Worm (Caenorhabditis elegans) whole organism, L4 larva: ENCODE measurements around the gene K09H11.15.

Experiments used
- arid-1 ChIP-seq: fragments of 200-800 bp; sonication (Bioruptor generic); conservative IDR thresholded peaks from 2 replicates; pipeline ENCODE4 v1.3.6; 2022; ENCODE audit warnings: missing genetic modification reagents, missing genetic modification characterization, missing compliant biosample characterization
- ceh-82 ChIP-seq: sonication (generic microtip); optimal IDR thresholded peaks from 2 replicates; lab custom pipeline; 2017; ENCODE audit warnings: missing biosample characterization, missing genetic modification characterization
- lin-15B ChIP-seq: fragments of 150-350 bp; sonication (generic microtip); optimal IDR thresholded peaks from 3 replicates; lab custom pipeline; 2014; ENCODE audit warnings: missing biosample characterization, missing genetic modification characterization

- TF ChIP-seq arid-1 (GFP tag; lab: Robert Waterston, UW) (no peak), ceh-82 (tag; lab: Kevin White, UChicago) (no peak), lin-15B (tag; lab: Kevin White, UChicago) (no peak)
Observed at ce11 chrV:5712652-5713051, 18.0 kb downstream of the K09H11.15 start, which contains the start of gene gcst-1.
